Worm (Caenorhabditis elegans): ENCODE results near the gene C24D10.49.

- no peak for TF ChIP-seq nhr-90 (tag; optimal IDR thresholded peaks at IDR 0.05; ENCODE audit: poor library complexity)
- peak; percentile 12 for TF ChIP-seq elt-2 (tag; optimal IDR thresholded peaks at IDR 0.05)
- TF ChIP-seq lin-15B (tag; optimal IDR thresholded peaks at IDR 0.05) = no peak
- TF ChIP-seq mep-1 (tag; optimal IDR thresholded peaks at IDR 0.05) = no peak
- TF ChIP-seq aha-1 (tag; optimal IDR thresholded peaks at IDR 0.05) = no peak
- no peak for TF ChIP-seq unc-62 (GFP tag; optimal IDR thresholded peaks at IDR 0.05)
- no peak for TF ChIP-seq nhr-28 (tag; optimal IDR thresholded peaks at IDR 0.05)
- TF ChIP-seq tlp-1 (tag; optimal IDR thresholded peaks at IDR 0.05) = no peak
- peak in 3 of 6 experiments; percentile 51 to 78 (median 65) for TF ChIP-seq elt-3 (tag; optimal IDR thresholded peaks at IDR 0.05)
- no peak for TF ChIP-seq lin-39 (tag; optimal IDR thresholded peaks at IDR 0.05)
- TF ChIP-seq lsy-2 (tag; optimal IDR thresholded peaks at IDR 0.05) = no peak
- no peak for TF ChIP-seq nhr-77 (tag; optimal IDR thresholded peaks at IDR 0.05)
- TF ChIP-seq snpc-4 (tag; optimal IDR thresholded peaks at IDR 0.05) = no peak
- TF ChIP-seq nhr-11 (tag; optimal IDR thresholded peaks at IDR 0.05) = no peak
Measured at ce11 chrIV:5131781-5132180, 25.3 kb downstream of the C24D10.49 start.

All from whole organism, L1 larva.